Worm (Caenorhabditis elegans) whole organism, late embryonic: ENCODE measurements around the gene C06H5.8.

Experiments used
- C08G9.2 ChIP-seq: sonication (generic microtip); optimal IDR thresholded peaks from 2 replicates; lab custom pipeline; 2016; ENCODE audit warnings: mild to moderate bottlenecking, missing genetic modification characterization, moderate library complexity, missing compliant biosample characterization
- C38D4.7 ChIP-seq: fragments of 200-800 bp; sonication (Bioruptor generic); optimal IDR thresholded peaks from 2 replicates; lab custom pipeline; 2018; ENCODE audit warnings: mild to moderate bottlenecking, missing genetic modification characterization, moderate library complexity, missing compliant biosample characterization
- K02D7.2 ChIP-seq: sonication (generic microtip); optimal IDR thresholded peaks from 2 replicates; lab custom pipeline; 2017; ENCODE audit warnings: mild to moderate bottlenecking, missing genetic modification characterization, missing compliant biosample characterization
- K09A11.1 ChIP-seq: sonication (generic microtip); optimal IDR thresholded peaks from 2 replicates; lab custom pipeline; 2017; ENCODE audit warnings: antibody characterized with exemption, mild to moderate bottlenecking, missing genetic modification characterization, missing compliant biosample characterization; ENCODE audit not compliant: insufficient read depth
- ama-1 ChIP-seq: fragments of 150-350 bp; optimal IDR thresholded peaks from 2 replicates; lab custom pipeline; 2014
- ceh-2 ChIP-seq: sonication (generic microtip); optimal IDR thresholded peaks from 2 replicates; lab custom pipeline; 2016; ENCODE audit warnings: missing genotype, missing genetic modification characterization, missing compliant biosample characterization
- ceh-24 ChIP-seq: sonication (generic microtip); optimal IDR thresholded peaks from 2 replicates; lab custom pipeline; 2016; ENCODE audit warnings: mild to moderate bottlenecking, missing genetic modification characterization, missing compliant biosample characterization
- ceh-30 ChIP-seq: fragments of 150-350 bp; optimal IDR thresholded peaks from 2 replicates; lab custom pipeline; 2014; ENCODE audit warnings: missing biosample characterization, missing genetic modification characterization
- ceh-31 ChIP-seq: sonication (generic microtip); optimal IDR thresholded peaks from 2 replicates; lab custom pipeline; 2016; ENCODE audit warnings: missing genetic modification characterization, missing compliant biosample characterization
- ceh-9 ChIP-seq: sonication (generic microtip); optimal IDR thresholded peaks from 2 replicates; lab custom pipeline; 2016; ENCODE audit warnings: mild to moderate bottlenecking, missing genetic modification characterization, inconsistent platforms, missing compliant biosample characterization
- che-1 ChIP-seq: sonication (generic microtip); optimal IDR thresholded peaks from 2 replicates; lab custom pipeline; 2016; ENCODE audit warnings: mild to moderate bottlenecking, missing genetic modification characterization, missing compliant biosample characterization
- dmd-4 ChIP-seq: sonication (generic microtip); optimal IDR thresholded peaks from 2 replicates; lab custom pipeline; 2016; ENCODE audit warnings: borderline replicate concordance, missing genetic modification characterization, missing compliant biosample characterization
- dve-1 ChIP-seq: sonication (generic microtip); optimal IDR thresholded peaks from 2 replicates; lab custom pipeline; 2017; ENCODE audit warnings: antibody characterized with exemption, mild to moderate bottlenecking, missing genetic modification characterization, missing compliant biosample characterization
- elt-4 ChIP-seq: sonication (generic microtip); optimal IDR thresholded peaks from 2 replicates; lab custom pipeline; 2016; ENCODE audit warnings: missing genetic modification characterization, missing compliant biosample characterization
- eyg-1 ChIP-seq: sonication (generic microtip); optimal IDR thresholded peaks from 2 replicates; lab custom pipeline; 2016; ENCODE audit warnings: missing genotype, missing genetic modification characterization, missing compliant biosample characterization
- fax-1 ChIP-seq: sonication (generic microtip); optimal IDR thresholded peaks from 2 replicates; lab custom pipeline; 2016; ENCODE audit warnings: missing genotype, missing genetic modification characterization, missing compliant biosample characterization
- fkh-6 ChIP-seq: sonication (generic microtip); optimal IDR thresholded peaks from 2 replicates; lab custom pipeline; 2016; ENCODE audit warnings: missing genetic modification characterization, missing compliant biosample characterization
- gmeb-2 ChIP-seq: sonication (generic microtip); optimal IDR thresholded peaks from 2 replicates; lab custom pipeline; 2016; ENCODE audit warnings: missing genetic modification characterization, inconsistent platforms, missing compliant biosample characterization
- hlh-15 ChIP-seq: sonication (generic microtip); optimal IDR thresholded peaks from 2 replicates; lab custom pipeline; 2016; ENCODE audit warnings: missing genetic modification characterization, missing compliant biosample characterization
- hlh-30 ChIP-seq: sonication (generic microtip); optimal IDR thresholded peaks from 2 replicates; lab custom pipeline; 2017; ENCODE audit warnings: antibody characterized with exemption, missing genetic modification characterization, missing compliant biosample characterization; ENCODE audit not compliant: insufficient read depth
- hlh-8 ChIP-seq: sonication (generic microtip); optimal IDR thresholded peaks from 2 replicates; lab custom pipeline; 2016; ENCODE audit warnings: missing genotype, missing genetic modification characterization, missing compliant biosample characterization
- madf-2 ChIP-seq: sonication (generic microtip); optimal IDR thresholded peaks from 2 replicates; lab custom pipeline; 2017; ENCODE audit warnings: missing genetic modification characterization, missing compliant biosample characterization
- nfya-1 ChIP-seq: sonication (generic microtip); optimal IDR thresholded peaks from 2 replicates; lab custom pipeline; 2017; ENCODE audit warnings: missing genetic modification characterization, mild to moderate bottlenecking, missing compliant biosample characterization, antibody characterized with exemption, moderate library complexity
- nhr-232 ChIP-seq: sonication (generic microtip); optimal IDR thresholded peaks from 2 replicates; lab custom pipeline; 2016; ENCODE audit warnings: missing genetic modification characterization, missing compliant biosample characterization
- pag-3 ChIP-seq: sonication (generic microtip); optimal IDR thresholded peaks from 2 replicates; lab custom pipeline; 2016; ENCODE audit warnings: missing compliant biosample characterization, missing genetic modification characterization, borderline replicate concordance
- pax-1 ChIP-seq: fragments of 150-350 bp; optimal IDR thresholded peaks from 2 replicates; lab custom pipeline; 2014; ENCODE audit warnings: missing biosample characterization, missing genetic modification characterization
- pha-4 ChIP-seq: fragments of 150-350 bp; optimal IDR thresholded peaks from 2 replicates; lab custom pipeline; 2018; ENCODE audit warnings: missing biosample characterization, missing genetic modification reagents, missing genetic modification characterization
- pqm-1 ChIP-seq: sonication (generic microtip); optimal IDR thresholded peaks from 2 replicates; lab custom pipeline; 2016; ENCODE audit warnings: missing genetic modification characterization, missing compliant biosample characterization
- ref-2 ChIP-seq: sonication (generic microtip); optimal IDR thresholded peaks from 2 replicates; lab custom pipeline; 2016; ENCODE audit warnings: missing genetic modification characterization, missing compliant biosample characterization
- rnt-1 ChIP-seq: sonication (generic microtip); optimal IDR thresholded peaks from 2 replicates; lab custom pipeline; 2016; ENCODE audit warnings: missing genetic modification characterization, missing compliant biosample characterization
- sdc-2 ChIP-seq: sonication (generic microtip); optimal IDR thresholded peaks from 2 replicates; lab custom pipeline; 2016; ENCODE audit warnings: missing genotype, missing genetic modification characterization, missing compliant biosample characterization
- sox-2 ChIP-seq: fragments of 200-800 bp; sonication (Bioruptor generic); IDR thresholded peaks from 2 replicates; pipeline ENCODE4 v1.3.6; 2022; ENCODE audit warnings: missing genetic modification reagents, missing genetic modification characterization, missing compliant biosample characterization
- sox-4 ChIP-seq: sonication (generic microtip); optimal IDR thresholded peaks from 2 replicates; lab custom pipeline; 2017; ENCODE audit warnings: mild to moderate bottlenecking, missing genetic modification characterization, inconsistent platforms, missing compliant biosample characterization
- syd-9 ChIP-seq: sonication (generic microtip); optimal IDR thresholded peaks from 2 replicates; lab custom pipeline; 2016; ENCODE audit warnings: mild to moderate bottlenecking, missing genetic modification characterization, moderate library complexity, missing compliant biosample characterization
- tbx-7 ChIP-seq: sonication (generic microtip); optimal IDR thresholded peaks from 2 replicates; lab custom pipeline; 2016; ENCODE audit warnings: missing genotype, missing genetic modification characterization, missing compliant biosample characterization
- unc-42 ChIP-seq: sonication (generic microtip); optimal IDR thresholded peaks from 2 replicates; lab custom pipeline; 2016; ENCODE audit warnings: missing genotype, missing genetic modification characterization, missing compliant biosample characterization
- zip-5 ChIP-seq: sonication (generic microtip); optimal IDR thresholded peaks from 2 replicates; lab custom pipeline; 2016; ENCODE audit warnings: missing genetic modification characterization, missing compliant biosample characterization
- ztf-16 ChIP-seq: sonication (generic microtip); optimal IDR thresholded peaks from 2 replicates; lab custom pipeline; 2017; ENCODE audit warnings: missing genetic modification characterization, missing compliant biosample characterization

The C06H5.8 gene

DNA sequence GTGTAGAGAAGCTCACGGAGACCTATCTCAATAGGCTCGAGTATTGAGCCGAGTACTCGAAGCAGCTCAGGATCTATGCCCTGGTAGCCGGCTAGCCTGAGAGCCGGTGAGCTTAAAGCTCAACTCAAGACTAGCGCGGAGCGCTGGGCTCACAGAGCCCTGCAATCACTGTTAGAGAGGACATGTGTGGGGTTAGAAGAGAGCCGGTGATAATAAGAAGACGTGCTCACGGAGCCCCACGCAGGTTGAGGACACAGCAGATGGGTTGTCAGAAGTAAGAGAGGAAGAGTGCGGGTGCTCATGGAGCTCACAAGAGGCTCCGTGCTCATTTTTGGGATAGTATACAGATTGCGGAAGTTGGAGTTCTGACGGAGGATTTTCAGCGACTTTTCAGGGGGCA, 33.5 kb downstream of the C06H5.8 start:
- TF ChIP-seq rnt-1 (tag; lab: Kevin White, UChicago) (no peak), ceh-30 (no peak), ref-2 (tag; lab: Kevin White, UChicago) (peak; percentile 9), pag-3 (tag; lab: Kevin White, UChicago) (peak; percentile 76), nhr-232 (tag; lab: Kevin White, UChicago) (no peak), K09A11.1 (tag; lab: Kevin White, UChicago) (no peak), elt-4 (tag; lab: Kevin White, UChicago) (peak; percentile 34), madf-2 (tag; lab: Kevin White, UChicago) (no peak), hlh-8 (tag; lab: Kevin White, UChicago) (no peak), unc-42 (tag; lab: Kevin White, UChicago) (no peak)

DNA sequence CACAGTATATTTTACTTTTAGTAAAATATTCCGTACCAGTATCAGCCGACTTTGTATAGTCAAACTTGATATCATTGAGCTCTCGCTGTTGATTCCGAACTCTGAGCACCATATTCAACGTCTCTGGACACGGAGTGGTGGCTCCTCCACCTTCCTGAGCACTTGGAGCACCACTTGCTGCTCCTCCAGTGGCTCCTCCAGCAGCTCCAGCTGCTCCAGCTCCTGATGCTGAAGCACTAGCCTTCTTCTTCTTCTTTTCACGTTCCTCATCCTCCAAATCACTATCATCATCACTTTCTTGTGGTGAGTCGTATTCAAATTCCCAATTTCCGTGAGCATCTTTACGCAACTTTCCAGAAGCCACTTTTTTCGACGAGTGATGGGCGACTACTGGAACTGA, 37.3 kb downstream of the C06H5.8 start:
- no peak for TF ChIP-seq pqm-1 (tag; lab: Kevin White, UChicago)
- TF ChIP-seq tbx-7 = no peak
- TF ChIP-seq syd-9 (tag; lab: Kevin White, UChicago) = no peak
- no peak for TF ChIP-seq fkh-6 (tag; lab: Kevin White, UChicago)
- no peak for TF ChIP-seq pax-1 (tag; lab: Kevin White, UChicago)
- no peak for TF ChIP-seq C08G9.2 (tag; lab: Kevin White, UChicago)
- no peak for TF ChIP-seq hlh-30
- TF ChIP-seq zip-5 (tag; lab: Kevin White, UChicago) = no peak
- TF ChIP-seq hlh-8 (tag; lab: Kevin White, UChicago) = no peak
- TF ChIP-seq pha-4 (tag; lab: Kevin White, UChicago) = no peak
- no peak for TF ChIP-seq gmeb-2 (tag; lab: Kevin White, UChicago)
- TF ChIP-seq ceh-31 = no peak
- TF ChIP-seq K02D7.2 = no peak
- TF ChIP-seq nfya-1 (tag; lab: Kevin White, UChicago) = no peak
- TF ChIP-seq ref-2 (tag; lab: Kevin White, UChicago) = no peak
- no peak for TF ChIP-seq ceh-2 (tag; lab: Kevin White, UChicago)
- no peak for TF ChIP-seq ztf-16 (tag; lab: Kevin White, UChicago)
- TF ChIP-seq sox-2 (GFP tag; lab: Robert Waterston, UW) = no peak
- TF ChIP-seq sox-4 (tag; lab: Kevin White, UChicago) = no peak

DNA sequence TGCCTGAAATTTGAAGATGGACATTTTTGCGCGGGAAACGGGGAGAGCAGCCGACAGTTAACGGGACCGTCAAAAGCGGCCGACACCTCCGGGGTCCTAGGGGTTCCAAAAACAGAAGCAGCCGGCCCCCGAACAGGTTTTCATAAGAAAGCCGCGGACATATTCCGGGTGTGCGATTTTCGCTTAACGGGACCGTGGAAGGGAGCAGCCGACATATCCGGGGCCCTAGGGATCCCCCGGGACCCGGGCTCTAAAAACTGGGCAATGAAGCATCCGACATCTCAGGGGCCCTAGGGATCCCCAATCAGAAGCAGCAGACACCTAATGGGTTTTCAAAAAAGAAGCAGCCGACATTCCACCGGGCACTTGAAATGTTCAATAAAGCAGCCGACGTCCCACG, 43.7 kb downstream of the C06H5.8 start:
- no peak for TF ChIP-seq hlh-15
- no peak for TF ChIP-seq C08G9.2 (tag; lab: Kevin White, UChicago)
- peak; percentile 68 for TF ChIP-seq elt-4 (tag; lab: Kevin White, UChicago)
- no peak for TF ChIP-seq che-1 (tag; lab: Kevin White, UChicago)
- peak; percentile 73 for TF ChIP-seq pag-3 (tag; lab: Kevin White, UChicago)
- no peak for TF ChIP-seq fax-1

- TF ChIP-seq ama-1 (lab: Kevin White, UChicago) (no peak), eyg-1 (no peak), C08G9.2 (tag; lab: Kevin White, UChicago) (no peak), sox-4 (tag; lab: Kevin White, UChicago) (no peak), K02D7.2 (no peak), fax-1 (no peak), pax-1 (tag; lab: Kevin White, UChicago) (no peak), ztf-16 (tag; lab: Kevin White, UChicago) (no peak), sdc-2 (no peak), ceh-9 (tag; lab: Kevin White, UChicago) (no peak), zip-5 (tag; lab: Kevin White, UChicago) (no peak), ceh-24 (tag; lab: Kevin White, UChicago) (no peak), pag-3 (tag; lab: Kevin White, UChicago) (no peak), dmd-4 (no peak), C38D4.7 (GFP tag; lab: Kevin White, UChicago) (no peak), K09A11.1 (tag; lab: Kevin White, UChicago) (no peak), dve-1 (tag; lab: Kevin White, UChicago) (no peak)
These were observed 47.9 kb downstream of the C06H5.8 start, which contains the start of gene gck-3 for ce11 chrV:17966747-17967146. TSS of gene gck-3 (minus strand) at chrV:17966847.
